Fruit fly (Drosophila melanogaster) whole organism, embryonic: ENCODE results near the gene CG31161.
A peak's percentile ranks its signal among the peaks of the same experiment; 100 is the strongest.

ENCODE experiments used
- Adf1 ChIP-seq: fragments of 200-800 bp; sonication (Bioruptor generic); IDR thresholded peaks from 2 replicates; pipeline ENCODE4 v1.3.6; 2022; ENCODE audit warnings: missing biosample characterization, missing genetic modification characterization
- Atf-2 ChIP-seq: fragments of 200-800 bp; sonication (Bioruptor generic); optimal IDR thresholded peaks from 2 replicates; lab custom pipeline; 2016; ENCODE audit warnings: missing biosample characterization, missing genetic modification characterization
- CG1024 ChIP-seq: fragments of 200-800 bp; sonication (Bioruptor generic); IDR thresholded peaks from 2 replicates; pipeline ENCODE4 v1.3.6; 2022; ENCODE audit warnings: missing biosample characterization, missing genetic modification characterization
- CG10462 ChIP-seq: fragments of 200-800 bp; sonication (Bioruptor generic); optimal IDR thresholded peaks from 2 replicates; lab custom pipeline; 2016; ENCODE audit warnings: missing biosample characterization, missing genetic modification characterization
- CG10543 ChIP-seq: fragments of 200-800 bp; sonication (Bioruptor generic); optimal IDR thresholded peaks from 3 replicates; lab custom pipeline; 2017; ENCODE audit warnings: missing biosample characterization, mild to moderate bottlenecking, missing genetic modification characterization, moderate library complexity
- CG10654 ChIP-seq: fragments of 200-800 bp; sonication (Bioruptor generic); optimal IDR thresholded peaks from 2 replicates; lab custom pipeline; 2016; ENCODE audit warnings: missing biosample characterization, missing genetic modification characterization
- CG12659 ChIP-seq: fragments of 200-800 bp; sonication (Bioruptor generic); optimal IDR thresholded peaks from 3 replicates; lab custom pipeline; 2017; ENCODE audit warnings: mild to moderate bottlenecking, missing biosample characterization, missing genetic modification reagents, missing genetic modification characterization
- CG13624 ChIP-seq: fragments of 200-800 bp; sonication (Bioruptor generic); optimal IDR thresholded peaks from 2 replicates; lab custom pipeline; 2016; ENCODE audit warnings: missing biosample characterization, missing genetic modification characterization
- CG13894 ChIP-seq: fragments of 200-800 bp; sonication (Bioruptor generic); optimal IDR thresholded peaks from 3 replicates; lab custom pipeline; 2018; ENCODE audit warnings: missing biosample characterization, mild to moderate bottlenecking, missing genetic modification characterization, moderate library complexity
- CG2199 ChIP-seq: fragments of 200-800 bp; sonication (Bioruptor generic); IDR thresholded peaks from 3 replicates; pipeline ENCODE4 v1.3.6; 2022; ENCODE audit warnings: missing biosample characterization, missing genetic modification characterization
- CG2875 ChIP-seq: fragments of 200-800 bp; sonication (Bioruptor generic); optimal IDR thresholded peaks from 2 replicates; lab custom pipeline; 2017; ENCODE audit warnings: missing biosample characterization, mild to moderate bottlenecking, missing genetic modification characterization, missing genetic modification reagents
- CG3995 ChIP-seq: fragments of 200-800 bp; sonication (Bioruptor generic); optimal IDR thresholded peaks from 3 replicates; lab custom pipeline; 2016; ENCODE audit warnings: missing biosample characterization, missing genetic modification characterization
- CG4854 ChIP-seq: fragments of 200-800 bp; sonication (Bioruptor generic); optimal IDR thresholded peaks from 2 replicates; lab custom pipeline; 2016; ENCODE audit warnings: missing biosample characterization, missing genetic modification characterization, inconsistent platforms
- CG6683 ChIP-seq: fragments of 200-800 bp; sonication (Bioruptor generic); optimal IDR thresholded peaks from 2 replicates; lab custom pipeline; 2017; ENCODE audit warnings: missing biosample characterization, mild to moderate bottlenecking, missing genetic modification characterization, missing genetic modification reagents
- CG6765 ChIP-seq: fragments of 200-800 bp; sonication (Bioruptor generic); optimal IDR thresholded peaks from 3 replicates; lab custom pipeline; 2017; ENCODE audit warnings: missing biosample characterization, mild to moderate bottlenecking, missing genetic modification characterization
- CG6813 ChIP-seq: fragments of 200-800 bp; sonication (Bioruptor generic); optimal IDR thresholded peaks from 2 replicates; lab custom pipeline; 2017; ENCODE audit warnings: missing biosample characterization, missing genetic modification characterization, mild to moderate bottlenecking, moderate library complexity, missing genetic modification reagents
- CG7987 ChIP-seq: fragments of 200-800 bp; sonication (Bioruptor generic); optimal IDR thresholded peaks from 2 replicates; lab custom pipeline; 2018; ENCODE audit warnings: missing biosample characterization, mild to moderate bottlenecking, missing genetic modification characterization, moderate library complexity
- CG9797 ChIP-seq: fragments of 200-800 bp; sonication (Bioruptor generic); optimal IDR thresholded peaks from 3 replicates; lab custom pipeline; 2018; ENCODE audit warnings: missing biosample characterization, mild to moderate bottlenecking, missing genetic modification characterization
- CoRest ChIP-seq: fragments of 200-800 bp; sonication (Bioruptor generic); optimal IDR thresholded peaks from 3 replicates; lab custom pipeline; 2018; ENCODE audit warnings: missing biosample characterization, mild to moderate bottlenecking, missing genetic modification characterization, moderate library complexity
- D19A ChIP-seq: fragments of 200-800 bp; optimal IDR thresholded peaks from 3 replicates; lab custom pipeline; 2019; ENCODE audit warnings: missing biosample characterization, mild to moderate bottlenecking, missing genetic modification characterization, moderate library complexity
- HLH4C ChIP-seq: fragments of 200-800 bp; sonication (Bioruptor generic); IDR thresholded peaks from 3 replicates; pipeline ENCODE4 v1.3.6; 2022; ENCODE audit warnings: missing biosample characterization, missing genetic modification characterization; ENCODE audit not compliant: partially characterized antibody
- HmgZ ChIP-seq: fragments of 200-800 bp; sonication (Bioruptor generic); optimal IDR thresholded peaks from 2 replicates; lab custom pipeline; 2018; ENCODE audit warnings: missing biosample characterization, mild to moderate bottlenecking, missing genetic modification characterization
- Hr51 ChIP-seq, 2 experiments: fragments of 200-800 bp; sonication (Bioruptor generic); optimal IDR thresholded peaks; 2 replicates in 1 of 2; 3 replicates in 1 of 2; lab custom pipeline; 2016 to 2018; ENCODE audit warnings: missing biosample characterization in 2 of 2, missing genetic modification characterization in 2 of 2, mild to moderate bottlenecking in 1 of 2, moderate library complexity in 1 of 2
- Lpt ChIP-seq: fragments of >200 bp; optimal IDR thresholded peaks from 2 replicates; lab custom pipeline; 2018; ENCODE audit warnings: missing biosample characterization, missing genetic modification characterization
- Mad ChIP-seq: fragments of 200-800 bp; sonication (Bioruptor generic); optimal IDR thresholded peaks from 2 replicates; lab custom pipeline; 2016; ENCODE audit warnings: missing biosample characterization, missing genetic modification characterization
- Optix ChIP-seq: fragments of 200-800 bp; sonication (Bioruptor generic); IDR thresholded peaks from 3 replicates; pipeline ENCODE4 v1.3.6; 2022; ENCODE audit warnings: missing biosample characterization, missing genetic modification characterization
- Ptx1 ChIP-seq: fragments of 200-800 bp; sonication (Bioruptor generic); IDR thresholded peaks from 2 replicates; pipeline ENCODE4 v1.3.6; 2022; ENCODE audit warnings: missing biosample characterization, missing genetic modification characterization
- Rfx ChIP-seq: fragments of 200-800 bp; sonication (Bioruptor generic); IDR thresholded peaks from 2 replicates; pipeline ENCODE4 v1.3.6; 2022; ENCODE audit warnings: missing biosample characterization, missing genetic modification characterization
- Spps ChIP-seq: fragments of 200-800 bp; sonication (Bioruptor generic); optimal IDR thresholded peaks from 2 replicates; lab custom pipeline; 2018; ENCODE audit warnings: missing biosample characterization, mild to moderate bottlenecking, missing genetic modification characterization
- TFAM ChIP-seq: fragments of 200-800 bp; sonication (Bioruptor generic); optimal IDR thresholded peaks from 2 replicates; lab custom pipeline; 2017; ENCODE audit warnings: missing biosample characterization, missing genetic modification characterization, inconsistent platforms
- Taf1 ChIP-seq: fragments of 200-800 bp; sonication (Bioruptor generic); IDR thresholded peaks from 2 replicates; pipeline ENCODE4 v1.3.6; 2022; ENCODE audit warnings: missing biosample characterization, missing genetic modification characterization
- ab ChIP-seq: fragments of 200-800 bp; sonication (Bioruptor generic); optimal IDR thresholded peaks from 2 replicates; lab custom pipeline; 2016; ENCODE audit warnings: missing biosample characterization, missing genetic modification characterization
- ara ChIP-seq: fragments of 200-800 bp; sonication (Bioruptor generic); IDR thresholded peaks from 2 replicates; pipeline ENCODE4 v1.3.6; 2022; ENCODE audit warnings: missing biosample characterization, missing genetic modification characterization
- bigmax ChIP-seq: fragments of 200-800 bp; sonication (Bioruptor generic); optimal IDR thresholded peaks from 2 replicates; lab custom pipeline; 2018; ENCODE audit warnings: missing biosample characterization, mild to moderate bottlenecking, missing genetic modification characterization
- cad ChIP-seq: fragments of >200 bp; optimal IDR thresholded peaks from 2 replicates; lab custom pipeline; 2017; ENCODE audit warnings: missing biosample characterization, missing genetic modification characterization
- croc ChIP-seq: fragments of 200-800 bp; sonication (Bioruptor generic); conservative IDR thresholded peaks from 3 replicates; pipeline ENCODE4 v1.3.6; 2022; ENCODE audit warnings: missing biosample characterization, missing genetic modification characterization
- da ChIP-seq: fragments of 200-800 bp; sonication (Bioruptor generic); optimal IDR thresholded peaks from 2 replicates; lab custom pipeline; 2016; ENCODE audit warnings: missing biosample characterization, missing genetic modification characterization
- dati ChIP-seq: fragments of 200-800 bp; sonication (Bioruptor generic); IDR thresholded peaks from 2 replicates; pipeline ENCODE4 v1.3.6; 2022; ENCODE audit warnings: missing biosample characterization, missing genetic modification characterization
- dm ChIP-seq: fragments of 200-800 bp; sonication (Bioruptor generic); optimal IDR thresholded peaks from 3 replicates; lab custom pipeline; 2016; ENCODE audit warnings: missing biosample characterization, missing genetic modification characterization
- ems ChIP-seq: fragments of 200-800 bp; sonication (Bioruptor generic); optimal IDR thresholded peaks from 3 replicates; lab custom pipeline; 2016; ENCODE audit warnings: missing biosample characterization, missing genetic modification characterization
- gfzf ChIP-seq: fragments of 200-800 bp; sonication (Bioruptor generic); optimal IDR thresholded peaks from 2 replicates; lab custom pipeline; 2016; ENCODE audit warnings: missing biosample characterization, mild to moderate bottlenecking, missing genetic modification characterization, moderate library complexity
- h ChIP-seq: fragments of >200 bp; optimal IDR thresholded peaks from 2 replicates; lab custom pipeline; 2017
- hbn ChIP-seq: fragments of 200-800 bp; sonication (Bioruptor generic); IDR thresholded peaks from 2 replicates; pipeline ENCODE4 v1.3.6; 2022; ENCODE audit warnings: missing biosample characterization, missing genetic modification characterization; ENCODE audit not compliant: partially characterized antibody
- kah ChIP-seq: fragments of 200-800 bp; sonication (Bioruptor generic); optimal IDR thresholded peaks from 2 replicates; lab custom pipeline; 2018; ENCODE audit warnings: missing biosample characterization, mild to moderate bottlenecking, missing genetic modification characterization
- oc ChIP-seq: fragments of 200-800 bp; sonication (Bioruptor generic); optimal IDR thresholded peaks from 2 replicates; lab custom pipeline; 2018; ENCODE audit warnings: missing biosample characterization, mild to moderate bottlenecking, missing genetic modification characterization, moderate library complexity
- otp ChIP-seq: fragments of 200-800 bp; sonication (Bioruptor generic); IDR thresholded peaks from 3 replicates; pipeline ENCODE4, ENCODE4 v1.3.6; 2022; ENCODE audit warnings: missing biosample characterization, missing genetic modification characterization
- pb ChIP-seq: fragments of 200-800 bp; sonication (Bioruptor generic); optimal IDR thresholded peaks from 3 replicates; lab custom pipeline; 2016; ENCODE audit warnings: missing biosample characterization, missing genetic modification characterization
- sna ChIP-seq: fragments of 200-800 bp; sonication (Bioruptor generic); IDR thresholded peaks from 2 replicates; pipeline ENCODE4 v1.3.6; 2022; ENCODE audit warnings: missing biosample characterization, missing genetic modification characterization; ENCODE audit not compliant: partially characterized antibody
- tin ChIP-seq: fragments of 200-800 bp; sonication (Bioruptor generic); optimal IDR thresholded peaks from 3 replicates; lab custom pipeline; 2016; ENCODE audit warnings: missing biosample characterization, missing genetic modification characterization
- toy ChIP-seq: fragments of 200-800 bp; sonication (Bioruptor generic); IDR thresholded peaks from 2 replicates; pipeline ENCODE4 v1.3.6; 2022; ENCODE audit warnings: missing biosample characterization, missing genetic modification characterization
- wor ChIP-seq: fragments of 200-800 bp; sonication (Bioruptor generic); IDR thresholded peaks from 2 replicates; pipeline ENCODE4 v1.3.6; 2022; ENCODE audit warnings: missing biosample characterization, missing genetic modification characterization

Gene CG31161

DNA sequence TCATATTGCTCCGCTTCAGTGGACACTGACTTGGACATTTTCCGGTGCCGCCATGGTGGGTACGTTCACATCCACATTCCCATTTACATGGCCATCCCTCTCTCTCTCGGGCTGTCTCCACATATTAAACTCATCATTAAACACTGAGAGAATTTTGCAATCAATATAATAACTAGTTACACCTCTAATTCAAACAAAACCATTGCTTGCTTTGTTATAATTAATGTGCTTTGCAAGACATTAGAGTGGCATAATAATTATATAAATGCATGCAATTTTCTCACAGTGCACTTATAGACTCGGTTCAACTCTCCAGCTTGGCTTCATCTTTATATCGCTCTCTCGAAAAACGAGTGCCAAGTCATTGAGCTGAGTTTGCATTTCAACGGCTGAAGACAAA is 8.4 kb downstream of the CG31161 start (continued):
- TF ChIP-seq hbn (no peak), CG2875 (GFP tag; lab: Kevin White, UChicago) (peak; percentile 54), CG12659 (GFP tag; lab: Kevin White, UChicago) (peak; percentile 42), Taf1 (GFP tag; lab: Robert Waterston, UW) (no peak), kah (GFP tag; lab: Kevin White, UChicago) (peak; percentile 17), oc (tag; lab: Kevin White, UChicago) (peak; percentile 30), CG3995 (GFP tag; lab: Kevin White, UChicago) (no peak), Adf1 (GFP tag; lab: Robert Waterston, UW) (no peak), otp (GFP tag; lab: Robert Waterston, UW) (peak; percentile 81; the same call in 2 of the 3 replicates), HmgZ (tag; lab: Kevin White, UChicago) (peak; percentile 21), h (lab: Kevin White, UChicago) (no peak), CG6765 (GFP tag; lab: Kevin White, UChicago) (no peak), D19A (tag; lab: Kevin White, UChicago) (no peak), Optix (GFP tag; lab: Robert Waterston, UW) (peak; percentile 62; the same call in 1 of the 3 replicates), Atf-2 (GFP tag; lab: Kevin White, UChicago) (peak; percentile 26), Lpt (GFP tag; lab: Kevin White, UChicago) (no peak), CG1024 (peak; percentile 69), Hr51 (GFP tag; optimal IDR thresholded peaks at IDR 0.05; lab: Kevin White, UChicago) (no peak), Ptx1 (GFP tag; lab: Robert Waterston, UW) (peak; percentile 76), CG13894 (tag; lab: Kevin White, UChicago) (no peak), ab (no peak), dati (GFP tag; lab: Robert Waterston, UW) (0 out of 2 replicates have a peak, but pooled peaks have one; percentile 9), dm (GFP tag; lab: Kevin White, UChicago) (no peak), HLH4C (no peak), pb (GFP tag; lab: Kevin White, UChicago) (peak; percentile 15), CoRest (tag; lab: Kevin White, UChicago) (peak; percentile 55), CG6683 (no peak), CG13624 (GFP tag; lab: Kevin White, UChicago) (peak; percentile 54), tin (peak; percentile 67), Rfx (GFP tag; lab: Robert Waterston, UW) (peak; percentile 63), wor (GFP tag; lab: Robert Waterston, UW) (peak; percentile 49; the same call in 1 of the 2 replicates), CG4854 (GFP tag; lab: Kevin White, UChicago) (peak; percentile 16), croc (GFP tag; lab: Robert Waterston, UW) (peak; percentile 27; the same call in 2 of the 3 replicates), toy (GFP tag; lab: Robert Waterston, UW) (no peak), TFAM (GFP tag; lab: Kevin White, UChicago) (no peak), Mad (peak; percentile 28), Spps (no peak), CG9797 (GFP tag; lab: Kevin White, UChicago) (no peak), gfzf (no peak), sna (GFP tag; lab: Robert Waterston, UW) (no peak), CG10543 (GFP tag; lab: Kevin White, UChicago) (no peak), da (GFP tag; lab: Kevin White, UChicago) (no peak), CG10462 (GFP tag; lab: Kevin White, UChicago) (no peak), CG2199 (GFP tag; lab: Robert Waterston, UW) (no peak; the same call in 2 of the 3 replicates), ems (GFP tag; lab: Kevin White, UChicago) (peak; percentile 52), CG7987 (GFP tag; lab: Kevin White, UChicago) (no peak), cad (GFP tag; lab: Kevin White, UChicago) (no peak), CG6813 (GFP tag; lab: Kevin White, UChicago) (peak; percentile 40), CG10654 (GFP tag; lab: Kevin White, UChicago) (peak; percentile 54), ara (GFP tag; lab: Robert Waterston, UW) (peak; percentile 76), bigmax (GFP tag; lab: Kevin White, UChicago) (no peak)
